Fruit fly (Drosophila melanogaster) whole organism, prepupa: Measurements from ENCODE around the gene mRpL16.
A peak's percentile ranks its signal among the peaks of the same experiment; 100 is the strongest.

Experiments used
- CG10669 ChIP-seq: fragments of 200-800 bp; sonication (Bioruptor generic); optimal IDR thresholded peaks from 3 replicates; lab custom pipeline; 2018; ENCODE audit warnings: missing biosample characterization, mild to moderate bottlenecking, missing genetic modification characterization, moderate library complexity
- CG15336 ChIP-seq: fragments of 200-800 bp; sonication (Bioruptor generic); IDR thresholded peaks from 2 replicates; pipeline ENCODE4 v1.3.6; 2022; ENCODE audit warnings: missing biosample characterization, missing genetic modification characterization
- CG3032 ChIP-seq: fragments of 200-800 bp; optimal IDR thresholded peaks from 2 replicates; lab custom pipeline; 2019; ENCODE audit warnings: missing biosample characterization, mild to moderate bottlenecking, missing genetic modification characterization, moderate library complexity
- CG7368 ChIP-seq: fragments of 200-800 bp; sonication (Bioruptor generic); optimal IDR thresholded peaks from 3 replicates; lab custom pipeline; 2016; ENCODE audit warnings: missing biosample characterization, missing genetic modification characterization
- CG8119 ChIP-seq: fragments of 200-800 bp; sonication (Bioruptor generic); IDR thresholded peaks from 3 replicates; pipeline ENCODE4 v1.3.6; 2022; ENCODE audit warnings: missing biosample characterization, missing genetic modification characterization
- Hr4 ChIP-seq: fragments of 200-800 bp; sonication (Bioruptor generic); optimal IDR thresholded peaks from 3 replicates; lab custom pipeline; 2016; ENCODE audit warnings: missing biosample characterization, missing genetic modification characterization
- Met ChIP-seq: fragments of 200-800 bp; sonication (Bioruptor generic); optimal IDR thresholded peaks from 3 replicates; lab custom pipeline; 2016; ENCODE audit warnings: missing biosample characterization, missing genetic modification characterization
- Smox ChIP-seq: fragments of 200-800 bp; sonication (Bioruptor generic); optimal IDR thresholded peaks from 3 replicates; lab custom pipeline; 2016; ENCODE audit warnings: missing biosample characterization, missing genetic modification characterization
- Sox14 ChIP-seq: fragments of 200-800 bp; sonication (Bioruptor generic); optimal IDR thresholded peaks from 3 replicates; lab custom pipeline; 2016; ENCODE audit warnings: missing biosample characterization, missing genetic modification characterization
- cyc ChIP-seq: fragments of 200-800 bp; sonication (Bioruptor generic); optimal IDR thresholded peaks from 3 replicates; lab custom pipeline; 2016; ENCODE audit warnings: missing biosample characterization, missing genetic modification characterization
- lz ChIP-seq: fragments of 200-800 bp; sonication (Bioruptor generic); optimal IDR thresholded peaks from 3 replicates; lab custom pipeline; 2016; ENCODE audit warnings: missing biosample characterization, missing genetic modification characterization
- pdm3 ChIP-seq: fragments of 200-800 bp; sonication (Bioruptor generic); optimal IDR thresholded peaks from 3 replicates; lab custom pipeline; 2016; ENCODE audit warnings: missing biosample characterization, missing genetic modification characterization
- salr ChIP-seq, 2 experiments: fragments of 200-800 bp; sonication (Bioruptor generic); optimal IDR thresholded peaks; 3 replicates each; lab custom pipeline; 2016 to 2018; ENCODE audit warnings: missing biosample characterization in 2 of 2, missing genetic modification characterization in 2 of 2, mild to moderate bottlenecking in 1 of 2

- no peak for TF ChIP-seq salr (GFP tag; optimal IDR thresholded peaks at IDR 0.05; lab: Kevin White, UChicago)
- peak; percentile 55 for TF ChIP-seq Sox14 (GFP tag; lab: Kevin White, UChicago)
- TF ChIP-seq Met (GFP tag; lab: Kevin White, UChicago): peak; percentile 73
- TF ChIP-seq CG7368: peak; percentile 18
- TF ChIP-seq Smox (GFP tag; lab: Kevin White, UChicago): peak; percentile 64
- TF ChIP-seq cyc (GFP tag; lab: Kevin White, UChicago): peak; percentile 63
- TF ChIP-seq CG3032 (tag; lab: Kevin White, UChicago): peak; percentile 21
- TF ChIP-seq CG8119 (GFP tag; lab: Robert Waterston, UW): peak; percentile 54; the same call in 2 of the 3 replicates
- peak; percentile 64 for TF ChIP-seq lz (GFP tag; lab: Kevin White, UChicago)
- TF ChIP-seq pdm3 (GFP tag; lab: Kevin White, UChicago): no peak
- no peak for TF ChIP-seq CG10669 (GFP tag; lab: Kevin White, UChicago)
- TF ChIP-seq Hr4 (GFP tag; lab: Kevin White, UChicago): no peak
- TF ChIP-seq CG15336 (GFP tag; lab: Robert Waterston, UW): peak; percentile 53
These were observed 10.4 kb upstream of the mRpL16 start, which contains the start of gene CG14818 for dm6 chrX:1879606-1880110.
